Fruit fly (Drosophila melanogaster) whole organism, wandering third instar larva: ENCODE measurements around the gene mthl15.

Experiments used
- Abd-B ChIP-seq: fragments of >200 bp; optimal IDR thresholded peaks from 2 replicates; lab custom pipeline; 2017; ENCODE audit warnings: missing biosample characterization, missing genetic modification characterization
- CG32264 ChIP-seq: fragments of 200-800 bp; sonication (Bioruptor generic); optimal IDR thresholded peaks from 2 replicates; lab custom pipeline; 2016; ENCODE audit warnings: missing biosample characterization, missing genetic modification characterization
- CG9705 ChIP-seq: fragments of 200-800 bp; sonication (Bioruptor generic); optimal IDR thresholded peaks from 2 replicates; lab custom pipeline; 2018; ENCODE audit warnings: missing biosample characterization, mild to moderate bottlenecking, missing genetic modification characterization
- CrebA ChIP-seq: fragments of 200-800 bp; sonication (Bioruptor generic); optimal IDR thresholded peaks from 2 replicates; lab custom pipeline; 2016; ENCODE audit warnings: missing biosample characterization, mild to moderate bottlenecking, missing genetic modification characterization, borderline replicate concordance
- Dfd ChIP-seq: fragments of >200 bp; optimal IDR thresholded peaks from 2 replicates; lab custom pipeline; 2017; ENCODE audit warnings: missing biosample characterization, missing genetic modification characterization
- Dif ChIP-seq: fragments of 200-275, 200-300 bp; sonication (Bioruptor generic); optimal IDR thresholded peaks from 2 replicates; lab custom pipeline; 2018; ENCODE audit warnings: missing biosample characterization, missing genetic modification characterization; ENCODE audit not compliant: partially characterized antibody
- GATAd ChIP-seq: sonication (Bioruptor generic); optimal IDR thresholded peaks from 2 replicates; lab custom pipeline; 2016; ENCODE audit warnings: missing biosample characterization, missing genetic modification characterization
- HLH106 ChIP-seq: fragments of 200-800 bp; optimal IDR thresholded peaks from 3 replicates; lab custom pipeline; 2019; ENCODE audit warnings: missing biosample characterization, mild to moderate bottlenecking, missing genetic modification characterization, moderate library complexity
- Hnf4 ChIP-seq: fragments of 200-800 bp; sonication (Bioruptor generic); optimal IDR thresholded peaks from 2 replicates; lab custom pipeline; 2016; ENCODE audit warnings: missing biosample characterization, mild to moderate bottlenecking, missing genetic modification characterization
- Hr78 ChIP-seq: fragments of >200 bp; optimal IDR thresholded peaks from 2 replicates; lab custom pipeline; 2017; ENCODE audit warnings: missing biosample characterization, missing genetic modification characterization
- Hr83 ChIP-seq: fragments of 200-300 bp; sonication (Bioruptor generic); optimal IDR thresholded peaks from 2 replicates; lab custom pipeline; 2016; ENCODE audit warnings: missing biosample characterization, mild to moderate bottlenecking, missing genetic modification characterization, moderate library complexity; ENCODE audit not compliant: poor library complexity, severe bottlenecking
- Jra ChIP-seq: sonication (Bioruptor generic); optimal IDR thresholded peaks from 2 replicates; lab custom pipeline; 2016; ENCODE audit warnings: missing biosample characterization, missing genetic modification characterization
- Mio ChIP-seq: sonication (Bioruptor generic); optimal IDR thresholded peaks from 2 replicates; lab custom pipeline; 2016; ENCODE audit warnings: missing biosample characterization, missing genetic modification characterization
- Myc ChIP-seq: fragments of >200 bp; optimal IDR thresholded peaks from 2 replicates; lab custom pipeline; 2017
- N ChIP-seq: fragments of >200 bp; optimal IDR thresholded peaks from 2 replicates; lab custom pipeline; 2018; ENCODE audit warnings: missing biosample characterization, missing external identifiers, missing genetic modification characterization
- OdsH ChIP-seq: fragments of 200-800 bp; sonication (Bioruptor generic); optimal IDR thresholded peaks from 2 replicates; lab custom pipeline; 2016; ENCODE audit warnings: missing biosample characterization, mild to moderate bottlenecking, missing genetic modification characterization
- Rel ChIP-seq, 2 experiments: fragments of 200-800 bp; sonication (Bioruptor generic) in 1 of 2; optimal IDR thresholded peaks; 2 replicates in 1 of 2; 3 replicates in 1 of 2; lab custom pipeline; 2016 to 2019; ENCODE audit warnings: mild to moderate bottlenecking in 2 of 2, missing biosample characterization in 2 of 2, missing genetic modification characterization in 2 of 2, moderate library complexity in 1 of 2
- Sp1 ChIP-seq: fragments of 200-800 bp; sonication (Bioruptor generic); optimal IDR thresholded peaks from 3 replicates; lab custom pipeline; 2019; ENCODE audit warnings: missing biosample characterization, mild to moderate bottlenecking, missing genetic modification characterization, moderate library complexity
- Vsx2 ChIP-seq: fragments of 200-300, 225-300 bp; sonication (Bioruptor generic); optimal IDR thresholded peaks from 2 replicates; lab custom pipeline; 2018; ENCODE audit warnings: missing biosample characterization, missing genetic modification characterization; ENCODE audit not compliant: partially characterized antibody
- br ChIP-seq: fragments of 200-800 bp; sonication (Bioruptor generic); optimal IDR thresholded peaks from 2 replicates; lab custom pipeline; 2016; ENCODE audit warnings: missing biosample characterization, missing genetic modification characterization
- brk ChIP-seq: fragments of 200-800 bp; sonication (Bioruptor generic); optimal IDR thresholded peaks from 2 replicates; lab custom pipeline; 2016; ENCODE audit warnings: missing biosample characterization, mild to moderate bottlenecking, missing genetic modification characterization
- dl ChIP-seq, 2 experiments: fragments of 175-275, 200-275 bp in 1 of 2; fragments of 200-275 bp in 1 of 2; sonication (Bioruptor generic); optimal IDR thresholded peaks; lab custom pipeline; 2018; ENCODE audit warnings: mild to moderate bottlenecking in 2 of 2, missing biosample characterization in 2 of 2, missing genetic modification characterization in 2 of 2, moderate library complexity in 2 of 2; ENCODE audit not compliant: partially characterized antibody in 2 of 2, insufficient read depth in 1 of 2
- dmrt93B ChIP-seq: fragments of 200-800 bp; sonication (Bioruptor generic); optimal IDR thresholded peaks from 2 replicates; lab custom pipeline; 2018; ENCODE audit warnings: missing biosample characterization, mild to moderate bottlenecking, missing genetic modification characterization
- dsf ChIP-seq: sonication (Bioruptor generic); optimal IDR thresholded peaks from 2 replicates; lab custom pipeline; 2016; ENCODE audit warnings: missing biosample characterization, missing genetic modification characterization, borderline replicate concordance
- ey ChIP-seq: fragments of 200-800 bp; sonication (Bioruptor generic); optimal IDR thresholded peaks from 2 replicates; lab custom pipeline; 2016; ENCODE audit warnings: missing biosample characterization, missing genetic modification characterization
- foxo ChIP-seq, 2 experiments: fragments of 200-800 bp; sonication (Bioruptor generic); optimal IDR thresholded peaks; 2 replicates in 1 of 2; 3 replicates in 1 of 2; lab custom pipeline; 2016 to 2017; ENCODE audit warnings: missing biosample characterization in 2 of 2, missing genetic modification characterization in 2 of 2
- fru ChIP-seq: fragments of 200-800 bp; sonication (Bioruptor generic); optimal IDR thresholded peaks from 3 replicates; lab custom pipeline; 2016; ENCODE audit warnings: missing biosample characterization, mild to moderate bottlenecking, missing genetic modification characterization
- h ChIP-seq: fragments of 200-800 bp; sonication (Bioruptor generic); optimal IDR thresholded peaks from 3 replicates; lab custom pipeline; 2016; ENCODE audit warnings: missing biosample characterization, mild to moderate bottlenecking, missing genetic modification characterization
- jim ChIP-seq: fragments of 175-275, 200-325 bp; sonication (Bioruptor generic); optimal IDR thresholded peaks from 2 replicates; lab custom pipeline; 2016; ENCODE audit warnings: missing biosample characterization, mild to moderate bottlenecking, missing genetic modification characterization
- lola ChIP-seq: fragments of >200 bp; optimal IDR thresholded peaks from 2 replicates; lab custom pipeline; 2017; ENCODE audit warnings: missing biosample characterization, missing genetic modification characterization
- pan ChIP-seq: fragments of >200 bp; optimal IDR thresholded peaks from 2 replicates; lab custom pipeline; 2017
- psq ChIP-seq: fragments of 200-800 bp; sonication (Bioruptor generic); optimal IDR thresholded peaks from 3 replicates; lab custom pipeline; 2017; ENCODE audit warnings: missing biosample characterization, mild to moderate bottlenecking, missing genetic modification characterization, moderate library complexity
- rgr ChIP-seq: fragments of 200-800 bp; sonication (Bioruptor generic); optimal IDR thresholded peaks from 3 replicates; lab custom pipeline; 2016; ENCODE audit warnings: missing biosample characterization, mild to moderate bottlenecking, missing genetic modification characterization
- sage ChIP-seq: fragments of 200-800 bp; sonication (Bioruptor generic); optimal IDR thresholded peaks from 2 replicates; lab custom pipeline; 2016; ENCODE audit warnings: missing biosample characterization, mild to moderate bottlenecking, missing genetic modification characterization
- sv ChIP-seq: fragments of 200-800 bp; sonication (Bioruptor generic); optimal IDR thresholded peaks from 3 replicates; lab custom pipeline; 2016; ENCODE audit warnings: missing biosample characterization, missing genetic modification characterization
- tai ChIP-seq: sonication (Bioruptor generic); optimal IDR thresholded peaks from 2 replicates; lab custom pipeline; 2016; ENCODE audit warnings: missing biosample characterization, missing genetic modification characterization
- usp ChIP-seq: fragments of >200 bp; optimal IDR thresholded peaks from 2 replicates; lab custom pipeline; 2017; ENCODE audit warnings: missing biosample characterization, missing genetic modification characterization
- woc ChIP-seq: sonication (Bioruptor generic); optimal IDR thresholded peaks from 2 replicates; lab custom pipeline; 2016; ENCODE audit warnings: missing biosample characterization, mild to moderate bottlenecking, missing genetic modification characterization

Gene mthl15

DNA sequence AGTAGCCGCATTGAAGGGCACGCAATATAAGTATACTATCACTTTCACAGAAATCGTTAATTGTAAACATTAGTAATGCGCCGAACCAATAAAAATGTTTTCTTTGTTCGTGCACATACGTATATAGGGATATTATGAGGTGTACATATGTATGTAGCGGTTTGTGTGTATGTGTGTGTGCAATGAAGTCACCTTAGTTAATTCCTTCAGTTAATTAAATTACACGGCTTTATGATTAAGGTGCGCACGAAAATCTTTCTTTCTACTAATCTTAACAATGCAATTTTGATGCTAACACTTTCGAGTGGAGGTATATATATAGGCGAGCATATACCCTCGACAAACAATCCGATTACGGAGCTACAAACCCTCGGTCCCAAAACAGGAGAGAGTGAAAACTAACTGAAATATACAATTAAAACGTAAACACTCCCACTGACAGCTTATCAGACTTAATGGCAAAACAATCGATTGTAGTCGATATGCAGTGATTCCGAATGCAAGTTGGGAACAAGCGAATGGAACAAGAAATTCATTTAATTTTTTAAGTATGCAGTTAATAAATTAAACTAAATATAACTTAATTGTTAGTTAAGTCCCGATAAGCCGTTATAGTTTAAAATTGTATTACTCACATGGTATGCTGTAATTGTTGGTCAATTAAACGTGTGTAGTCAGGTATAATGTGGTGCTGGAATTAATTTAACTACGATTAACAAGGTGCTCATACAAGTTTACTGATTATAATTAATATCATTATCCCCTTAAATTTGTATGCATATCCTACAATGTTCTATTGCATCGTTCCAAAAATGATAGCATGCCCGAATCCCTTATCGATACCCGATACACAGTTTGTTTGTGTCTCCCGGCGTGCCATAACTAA is 17.4 kb downstream of the mthl15 start, which contains the start of the genes Npc1a and Prosalpha6:
Gene Npc1a, minus strand, starts transcription at position 716 of the 886 bp plus-strand sequence.
Gene Prosalpha6, plus strand, starts transcription at position 851 of the 886 bp plus-strand sequence.
- TF ChIP-seq Myc (lab: Kevin White, UChicago): peak; percentile 14
- TF ChIP-seq br: no peak
- no peak for TF ChIP-seq fru (GFP tag; lab: Kevin White, UChicago)
- TF ChIP-seq Abd-B (GFP tag; lab: Kevin White, UChicago): no peak
- TF ChIP-seq rgr (GFP tag; lab: Kevin White, UChicago): no peak
- no peak for TF ChIP-seq Jra (GFP tag; lab: Kevin White, UChicago)
- no peak for TF ChIP-seq dmrt93B
- no peak for TF ChIP-seq dsf
- no peak for TF ChIP-seq lola
- peak; percentile 19 for TF ChIP-seq ey (GFP tag; lab: Kevin White, UChicago)
- TF ChIP-seq woc (GFP tag; lab: Kevin White, UChicago): peak; percentile 88
- TF ChIP-seq Dfd: no peak
- TF ChIP-seq tai: peak; percentile 57
- no peak for TF ChIP-seq CrebA (GFP tag; lab: Kevin White, UChicago)
- TF ChIP-seq pan (lab: Kevin White, UChicago): no peak
- no peak for TF ChIP-seq psq (GFP tag; lab: Kevin White, UChicago)
- TF ChIP-seq Rel (GFP tag; optimal IDR thresholded peaks at IDR 0.05; lab: Kevin White, UChicago): no peak
- TF ChIP-seq Rel (tag; optimal IDR thresholded peaks at IDR 0.05; lab: Kevin White, UChicago): no peak
- no peak for TF ChIP-seq CG9705
- no peak for TF ChIP-seq dl (GFP tag; optimal IDR thresholded peaks at IDR 0.05; lab: Kevin White, UChicago; ENCODE audit: insufficient read depth in 1 of 2, partially characterized antibody in 2 of 2)
- TF ChIP-seq Hr78 (GFP tag; lab: Kevin White, UChicago): no peak
- TF ChIP-seq Hnf4 (GFP tag; lab: Kevin White, UChicago): peak; percentile 19
- no peak for TF ChIP-seq N (GFP tag; lab: Kevin White, UChicago)
- TF ChIP-seq usp: no peak
- TF ChIP-seq jim (GFP tag; lab: Kevin White, UChicago): no peak
- no peak for TF ChIP-seq Mio (GFP tag; lab: Kevin White, UChicago)
- peak; percentile 44 for TF ChIP-seq sv (GFP tag; lab: Kevin White, UChicago)
- TF ChIP-seq CG32264 (GFP tag; lab: Kevin White, UChicago): no peak
- TF ChIP-seq foxo (GFP tag; optimal IDR thresholded peaks at IDR 0.05; lab: Kevin White, UChicago): no peak
- TF ChIP-seq Vsx2 (GFP tag; lab: Kevin White, UChicago): no peak
- no peak for TF ChIP-seq OdsH (GFP tag; lab: Kevin White, UChicago)
- TF ChIP-seq Dif (GFP tag; lab: Kevin White, UChicago): peak; percentile 58
- no peak for TF ChIP-seq brk (GFP tag; lab: Kevin White, UChicago)
- no peak for TF ChIP-seq sage (GFP tag; lab: Kevin White, UChicago)
- TF ChIP-seq GATAd (GFP tag; lab: Kevin White, UChicago): no peak
- no peak for TF ChIP-seq HLH106 (tag; lab: Kevin White, UChicago)
- no peak for TF ChIP-seq Sp1 (GFP tag; lab: Kevin White, UChicago)
- peak; percentile 36 for TF ChIP-seq Hr83
- TF ChIP-seq h (GFP tag; lab: Kevin White, UChicago): no peak

DNA sequence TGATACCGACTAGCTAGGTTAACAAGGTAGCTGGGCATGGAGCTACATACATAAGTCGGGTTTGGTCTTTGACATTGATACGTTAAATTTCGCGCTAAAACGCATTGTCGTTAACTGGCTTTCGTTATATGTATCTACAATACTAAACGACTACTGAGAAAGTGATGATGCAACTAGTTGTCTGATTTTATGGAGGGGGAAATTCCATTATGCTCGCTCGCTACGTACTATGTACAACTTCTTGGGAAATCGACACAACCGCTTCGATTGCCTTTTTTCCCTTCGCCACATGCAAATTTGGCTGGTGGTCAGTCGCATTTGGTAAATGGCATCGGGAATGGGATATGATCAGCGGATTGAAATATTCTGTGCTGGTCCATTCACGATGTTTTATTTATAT is 18.1 kb downstream of the mthl15 start:
- TF ChIP-seq dmrt93B (no peak), dsf (no peak), tai (no peak), Vsx2 (GFP tag; lab: Kevin White, UChicago) (no peak), h (GFP tag; lab: Kevin White, UChicago) (no peak), dl (GFP tag; optimal IDR thresholded peaks at IDR 0.05; lab: Kevin White, UChicago; ENCODE audit: insufficient read depth in 1 of 2, partially characterized antibody in 2 of 2) (no peak), HLH106 (tag; lab: Kevin White, UChicago) (no peak), jim (GFP tag; lab: Kevin White, UChicago) (no peak), Dfd (no peak)
